Worm (Caenorhabditis elegans) whole organism, L4/young adult: ENCODE data around the gene F49E12.7.

ENCODE experiments used
- W03F9.2 ChIP-seq: fragments of 150-350 bp; optimal IDR thresholded peaks from 2 replicates; lab custom pipeline; 2014; ENCODE audit warnings: missing biosample characterization, missing genetic modification characterization
- dao-5 ChIP-seq: sonication (generic microtip); optimal IDR thresholded peaks from 2 replicates; lab custom pipeline; 2016; ENCODE audit warnings: missing genotype, missing genetic modification characterization, moderate library complexity, missing compliant biosample characterization
- him-1 ChIP-seq: sonication (generic microtip); optimal IDR thresholded peaks from 2 replicates; lab custom pipeline; 2016; ENCODE audit warnings: missing genotype, missing genetic modification reagents, missing genetic modification characterization, missing compliant biosample characterization

F49E12.7 gene

ce11 chrII:8399064-8399463 is 3.1 kb upstream of the F49E12.7 start, which contains the start of gene dod-23:
TSS of gene dod-23 (minus strand) at chrII:8399164.
- TF ChIP-seq W03F9.2 (tag; lab: Kevin White, UChicago) (no peak), dao-5 (tag; lab: Kevin White, UChicago) (no peak), him-1 (tag; lab: Kevin White, UChicago) (no peak)

ce11 chrII:8394205-8394604 is 1.7 kb downstream of the F49E12.7 start, which contains the start of gene F49E12.8:
TSS of gene F49E12.8 (minus strand) at chrII:8394305.
- TF ChIP-seq him-1 (tag; lab: Kevin White, UChicago) (no peak), W03F9.2 (tag; lab: Kevin White, UChicago) (no peak), dao-5 (tag; lab: Kevin White, UChicago) (no peak)

DNA sequence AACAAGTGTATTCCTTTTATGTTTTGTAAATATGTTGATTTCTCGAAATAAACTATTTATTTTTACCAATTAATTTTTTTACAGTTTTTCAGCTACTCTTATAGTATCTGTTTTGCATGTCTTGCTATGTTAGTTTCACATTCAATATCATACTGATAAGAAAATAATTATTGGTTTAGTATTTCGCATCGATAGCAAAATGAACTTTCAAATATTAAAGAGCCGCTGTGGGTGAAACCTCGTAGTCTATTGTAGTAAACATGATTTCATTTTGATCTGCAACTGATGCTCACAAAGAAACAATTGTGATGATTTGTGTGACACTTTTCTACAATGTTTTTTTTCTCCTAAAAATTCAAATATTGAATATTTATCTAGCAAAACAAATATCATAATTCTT is 3.7 kb downstream of the F49E12.7 start:
- TF ChIP-seq him-1 (tag; lab: Kevin White, UChicago) (no peak), W03F9.2 (tag; lab: Kevin White, UChicago) (no peak), dao-5 (tag; lab: Kevin White, UChicago) (no peak)

- TF ChIP-seq dao-5 (tag; lab: Kevin White, UChicago), result no peak
- TF ChIP-seq him-1 (tag; lab: Kevin White, UChicago), result no peak
- TF ChIP-seq W03F9.2 (tag; lab: Kevin White, UChicago), result no peak
Observed at ce11 chrII:8390751-8391150, 5.2 kb downstream of the F49E12.7 start, which contains the start of gene F49E12.10. TSS of gene F49E12.10 (plus strand) at chrII:8391051.

ce11 chrII:8388001-8388513 is 7.9 kb downstream of the F49E12.7 start, which contains the start of gene drd-1:
TSS of gene drd-1 (plus strand) at chrII:8388051.
- TF ChIP-seq W03F9.2 (tag; lab: Kevin White, UChicago), result no peak
- TF ChIP-seq dao-5 (tag; lab: Kevin White, UChicago), result no peak
- no peak for TF ChIP-seq him-1 (tag; lab: Kevin White, UChicago)

ce11 chrII:8386897-8387296 is 9.0 kb downstream of the F49E12.7 start:
- no peak for TF ChIP-seq W03F9.2 (tag; lab: Kevin White, UChicago)
- TF ChIP-seq him-1 (tag; lab: Kevin White, UChicago), result no peak
- TF ChIP-seq dao-5 (tag; lab: Kevin White, UChicago), result no peak

ce11 chrII:8385561-8385960 is 10.4 kb downstream of the F49E12.7 start:
- no peak for TF ChIP-seq him-1 (tag; lab: Kevin White, UChicago)
- no peak for TF ChIP-seq W03F9.2 (tag; lab: Kevin White, UChicago)
- no peak for TF ChIP-seq dao-5 (tag; lab: Kevin White, UChicago)

- TF ChIP-seq him-1 (tag; lab: Kevin White, UChicago) (no peak), dao-5 (tag; lab: Kevin White, UChicago) (no peak), W03F9.2 (tag; lab: Kevin White, UChicago) (no peak)
Observed at ce11 chrII:8384344-8384743, 11.6 kb downstream of the F49E12.7 start.

ce11 chrII:8382880-8383279 is 13.1 kb downstream of the F49E12.7 start:
- no peak for TF ChIP-seq dao-5 (tag; lab: Kevin White, UChicago)
- no peak for TF ChIP-seq W03F9.2 (tag; lab: Kevin White, UChicago)
- TF ChIP-seq him-1 (tag; lab: Kevin White, UChicago), result no peak

- TF ChIP-seq W03F9.2 (tag; lab: Kevin White, UChicago) (no peak), him-1 (tag; lab: Kevin White, UChicago) (no peak), dao-5 (tag; lab: Kevin White, UChicago) (no peak)
Observed at ce11 chrII:8381197-8381596, 14.7 kb downstream of the F49E12.7 start, which contains the start of gene F49E12.12. TSS of gene F49E12.12 (plus strand) at chrII:8381497.

DNA sequence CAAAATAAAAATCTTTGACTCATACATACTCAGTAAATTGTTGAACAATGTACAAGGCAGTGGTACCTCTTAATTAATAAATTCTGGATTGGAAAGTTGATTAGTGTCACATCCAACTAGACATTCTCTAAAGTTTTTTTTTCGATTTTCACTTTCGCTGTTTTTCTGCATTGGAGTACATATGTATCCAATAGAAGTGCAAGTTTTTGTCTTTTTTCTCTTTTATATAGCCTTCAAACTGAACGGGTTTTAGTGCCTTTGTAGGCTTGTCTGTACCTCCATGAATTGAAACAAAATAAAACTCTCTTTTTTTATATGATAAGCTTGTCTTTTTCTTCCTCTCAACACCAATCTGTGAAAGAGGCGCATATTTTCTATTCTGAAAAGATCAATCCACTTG is 15.8 kb downstream of the F49E12.7 start:
- no peak for TF ChIP-seq dao-5 (tag; lab: Kevin White, UChicago)
- TF ChIP-seq W03F9.2 (tag; lab: Kevin White, UChicago), result no peak
- TF ChIP-seq him-1 (tag; lab: Kevin White, UChicago), result no peak

ce11 chrII:8377722-8378121 is 18.2 kb downstream of the F49E12.7 start:
- TF ChIP-seq him-1 (tag; lab: Kevin White, UChicago), result no peak
- no peak for TF ChIP-seq W03F9.2 (tag; lab: Kevin White, UChicago)
- TF ChIP-seq dao-5 (tag; lab: Kevin White, UChicago), result no peak

DNA sequence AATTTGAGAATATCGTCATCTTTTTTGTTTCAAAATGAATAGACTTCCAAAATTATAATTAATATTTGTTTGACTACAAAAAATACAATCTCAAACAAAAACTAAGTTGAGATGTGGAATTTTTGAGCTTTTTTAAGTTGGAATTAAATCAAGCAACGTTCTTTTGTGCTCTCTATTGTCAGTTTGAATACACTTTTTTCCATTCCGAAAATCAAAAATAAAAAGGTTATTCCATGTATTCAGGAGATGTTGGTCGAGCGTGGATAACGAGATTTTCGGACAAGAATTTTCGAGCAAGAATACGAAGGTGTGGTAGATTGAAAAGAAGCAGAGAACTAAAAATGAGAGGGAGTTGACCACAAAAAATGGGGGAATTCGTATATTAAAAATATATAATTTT is 25.7 kb downstream of the F49E12.7 start:
- TF ChIP-seq W03F9.2 (tag; lab: Kevin White, UChicago), result no peak

DNA sequence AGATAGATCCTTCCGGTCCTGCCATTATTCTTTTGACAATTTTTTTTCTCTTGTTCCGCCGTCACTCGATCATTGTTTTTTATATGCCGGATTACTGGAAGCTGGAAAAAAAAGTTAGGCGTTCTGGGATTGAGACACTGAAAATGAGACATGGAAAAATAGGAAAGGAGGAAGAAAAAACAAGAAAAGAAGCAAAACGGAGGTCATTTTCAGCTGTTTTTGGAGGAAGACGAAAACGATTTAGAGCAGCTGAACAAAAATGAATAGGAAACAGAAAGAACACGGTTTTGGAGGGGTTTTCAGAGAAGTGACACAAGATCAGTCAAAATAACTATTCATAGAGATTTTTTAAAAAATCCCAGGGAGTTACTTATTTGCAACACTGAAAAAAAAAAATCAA is 26.9 kb downstream of the F49E12.7 start, which contains the start of gene amt-3:
Gene amt-3 (minus strand): TSS at position 101 of the 400 bp plus-strand sequence.
- TF ChIP-seq him-1 (tag; lab: Kevin White, UChicago), result no peak
- TF ChIP-seq dao-5 (tag; lab: Kevin White, UChicago), result no peak
- no peak for TF ChIP-seq W03F9.2 (tag; lab: Kevin White, UChicago)
